Fruit fly (Drosophila melanogaster): ENCODE measurements around the gene Elo68beta.

DNA sequence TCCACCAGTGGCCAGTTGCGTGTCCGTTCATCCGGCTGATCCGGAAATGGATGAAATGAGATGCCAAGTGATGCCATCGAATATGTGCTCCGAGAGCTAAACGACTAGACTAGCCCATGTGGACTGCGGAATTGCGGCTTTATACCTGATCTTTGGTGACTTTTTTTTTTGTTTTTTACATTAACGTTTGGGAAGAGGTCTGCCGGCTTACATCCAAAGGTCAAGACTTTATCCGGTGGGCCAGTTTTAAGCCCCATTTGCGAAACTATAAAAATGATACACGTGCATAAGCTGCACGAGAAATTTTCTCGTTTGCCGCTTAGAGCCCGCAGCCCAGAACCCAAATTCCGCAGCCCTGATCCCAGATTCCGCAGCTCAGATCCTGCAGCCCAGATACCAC, 1.4 kb upstream of the Elo68beta start, which contains the start of gene Elo68alpha:
- no peak for TF ChIP-seq CTCF (optimal IDR thresholded peaks at IDR 0.05)
- no peak for TF ChIP-seq CG8478 (optimal IDR thresholded peaks at IDR 0.05)
